Worm (Caenorhabditis elegans) whole organism, L4/young adult: ENCODE data around the gene akap-1.

Experiments used
- W03F9.2 ChIP-seq: fragments of 150-350 bp; optimal IDR thresholded peaks from 2 replicates; lab custom pipeline; 2014; ENCODE audit warnings: missing biosample characterization, missing genetic modification characterization
- dao-5 ChIP-seq: sonication (generic microtip); optimal IDR thresholded peaks from 2 replicates; lab custom pipeline; 2016; ENCODE audit warnings: missing genotype, missing genetic modification characterization, moderate library complexity, missing compliant biosample characterization
- him-1 ChIP-seq: sonication (generic microtip); optimal IDR thresholded peaks from 2 replicates; lab custom pipeline; 2016; ENCODE audit warnings: missing genotype, missing genetic modification reagents, missing genetic modification characterization, missing compliant biosample characterization

- no peak for TF ChIP-seq him-1 (tag; lab: Kevin White, UChicago)
- no peak for TF ChIP-seq dao-5 (tag; lab: Kevin White, UChicago)
- TF ChIP-seq W03F9.2 (tag; lab: Kevin White, UChicago) = no peak
These were observed 21.9 kb upstream of the akap-1 start, which contains the start of gene C56G2.4 for ce11 chrIII:6331211-6331782.
